Worm (Caenorhabditis elegans) whole organism, young adult: ENCODE measurements around the gene col-128.

Source experiments
- B0019.2 ChIP-seq: fragments of 200-800 bp; sonication (Bioruptor generic); conservative IDR thresholded peaks from 2 replicates; pipeline ENCODE4 v1.3.6; 2022; ENCODE audit warnings: missing genetic modification reagents, missing genetic modification characterization, missing compliant biosample characterization
- B0336.3 ChIP-seq: fragments of 200-800 bp; sonication (Bioruptor generic); IDR thresholded peaks from 2 replicates; pipeline ENCODE4 v1.3.6; 2022; ENCODE audit warnings: missing genetic modification characterization, missing compliant biosample characterization
- C06A6.2 ChIP-seq: fragments of 200-800 bp; sonication (Bioruptor generic); conservative IDR thresholded peaks from 2 replicates; pipeline ENCODE4 v1.3.6; 2022; ENCODE audit warnings: missing genetic modification characterization, missing compliant biosample characterization
- F23B12.7 ChIP-seq: sonication (generic microtip); optimal IDR thresholded peaks from 2 replicates; lab custom pipeline; 2017; ENCODE audit warnings: missing genetic modification characterization, mild to moderate bottlenecking, missing compliant biosample characterization, antibody characterized with exemption, moderate library complexity; ENCODE audit not compliant: insufficient read depth
- F49E8.2 ChIP-seq: sonication (generic microtip); optimal IDR thresholded peaks from 3 replicates; lab custom pipeline; 2017; ENCODE audit warnings: missing genetic modification characterization, mild to moderate bottlenecking, missing compliant biosample characterization, antibody characterized with exemption, moderate library complexity; ENCODE audit not compliant: insufficient read depth
- F52B5.7 ChIP-seq: sonication (generic microtip); optimal IDR thresholded peaks from 2 replicates; lab custom pipeline; 2016; ENCODE audit warnings: mild to moderate bottlenecking, missing genetic modification characterization, missing compliant biosample characterization
- K12H6.12 ChIP-seq: fragments of 200-800 bp; sonication (Bioruptor generic); optimal IDR thresholded peaks from 2 replicates; lab custom pipeline; 2018; ENCODE audit warnings: mild to moderate bottlenecking, missing genetic modification characterization, missing compliant biosample characterization
- Y79H2A.3 ChIP-seq: fragments of 200-800 bp; sonication (Bioruptor generic); conservative IDR thresholded peaks from 2 replicates; pipeline ENCODE4 v1.3.6; 2022; ENCODE audit warnings: missing genetic modification reagents, missing genetic modification characterization, missing compliant biosample characterization
- aptf-2 ChIP-seq: fragments of 200-800 bp; sonication (Bioruptor generic); conservative IDR thresholded peaks from 2 replicates; pipeline ENCODE4 v1.3.6; 2022; ENCODE audit warnings: missing genetic modification reagents, missing genetic modification characterization, missing compliant biosample characterization
- atf-7 ChIP-seq: sonication (generic microtip); optimal IDR thresholded peaks from 2 replicates; lab custom pipeline; 2017; ENCODE audit warnings: mild to moderate bottlenecking, missing genetic modification characterization, missing compliant biosample characterization
- athp-1 ChIP-seq: sonication (generic microtip); optimal IDR thresholded peaks from 2 replicates; lab custom pipeline; 2017; ENCODE audit warnings: mild to moderate bottlenecking, missing genetic modification characterization, missing compliant biosample characterization
- attf-3 ChIP-seq: fragments of 200-800 bp; sonication (Bioruptor generic); conservative IDR thresholded peaks from 2 replicates; pipeline ENCODE4 v1.3.6; 2022; ENCODE audit warnings: missing genetic modification reagents, missing genetic modification characterization, missing compliant biosample characterization
- bed-1 ChIP-seq: fragments of 200-800 bp; sonication (Bioruptor generic); IDR thresholded peaks from 2 replicates; pipeline ENCODE4 v1.3.6; 2022; ENCODE audit warnings: missing genetic modification reagents, missing genetic modification characterization, missing compliant biosample characterization
- ccch-3 ChIP-seq: fragments of 200-800 bp; sonication (Bioruptor generic); optimal IDR thresholded peaks from 2 replicates; lab custom pipeline; 2018; ENCODE audit warnings: mild to moderate bottlenecking, missing genetic modification characterization, missing compliant biosample characterization
- cebp-1 ChIP-seq, 2 experiments: fragments of 200-800 bp in 1 of 2; sonication (Bioruptor generic) in 1 of 2; sonication (generic microtip) in 1 of 2; IDR thresholded peaks in 1 of 2; optimal IDR thresholded peaks in 1 of 2; 2 replicates each; pipeline versions ENCODE4 v1.3.6 to Lab custom; 2017 to 2022; ENCODE audit warnings: missing compliant biosample characterization in 2 of 2, missing genetic modification characterization in 2 of 2, mild to moderate bottlenecking in 1 of 2, missing genetic modification reagents in 1 of 2, moderate library complexity in 1 of 2
- ceh-91 ChIP-seq: fragments of 200-800 bp; sonication (Bioruptor generic); IDR thresholded peaks from 2 replicates; pipeline ENCODE4 v1.3.6; 2022; ENCODE audit warnings: missing genetic modification reagents, missing genetic modification characterization, missing compliant biosample characterization
- dox-1 ChIP-seq: fragments of 200-800 bp; sonication (Bioruptor generic); IDR thresholded peaks from 2 replicates; pipeline ENCODE4 v1.3.6; 2022; ENCODE audit warnings: missing genetic modification reagents, missing genetic modification characterization, missing compliant biosample characterization
- efl-1 ChIP-seq: fragments of 150-350 bp; optimal IDR thresholded peaks from 2 replicates; lab custom pipeline; 2014; ENCODE audit warnings: missing biosample characterization, missing genetic modification reagents, missing genetic modification characterization
- egrh-3 ChIP-seq: fragments of 200-800 bp; sonication (Bioruptor generic); IDR thresholded peaks from 2 replicates; pipeline ENCODE4 v1.3.6; 2022; ENCODE audit warnings: missing genetic modification reagents, missing genetic modification characterization, missing compliant biosample characterization
- gei-17 ChIP-seq: fragments of 200-800 bp; sonication (Bioruptor generic); optimal IDR thresholded peaks from 2 replicates; lab custom pipeline; 2018; ENCODE audit warnings: mild to moderate bottlenecking, missing genetic modification characterization, missing compliant biosample characterization
- hmg-20 ChIP-seq: fragments of 200-800 bp; sonication (Bioruptor generic); IDR thresholded peaks from 2 replicates; pipeline ENCODE4 v1.3.6; 2022; ENCODE audit warnings: missing genetic modification reagents, missing genetic modification characterization, missing compliant biosample characterization
- lag-1 ChIP-seq: fragments of 200-800 bp; sonication (Bioruptor generic); IDR thresholded peaks from 2 replicates; pipeline ENCODE4 v1.3.6; 2022; ENCODE audit warnings: missing genetic modification reagents, missing genetic modification characterization, missing compliant biosample characterization
- lsl-1 ChIP-seq: fragments of 200-800 bp; sonication (Bioruptor generic); optimal IDR thresholded peaks from 2 replicates; lab custom pipeline; 2018; ENCODE audit warnings: mild to moderate bottlenecking, missing genetic modification characterization, moderate library complexity, missing compliant biosample characterization
- madf-6 ChIP-seq: fragments of 200-800 bp; sonication (Bioruptor generic); IDR thresholded peaks from 2 replicates; pipeline ENCODE4 v1.3.6; 2022; ENCODE audit warnings: missing genetic modification reagents, missing genetic modification characterization, missing compliant biosample characterization
- mel-28 ChIP-seq: sonication (generic microtip); optimal IDR thresholded peaks from 2 replicates; lab custom pipeline; 2016; ENCODE audit warnings: borderline replicate concordance, mild to moderate bottlenecking, missing genetic modification characterization, missing compliant biosample characterization
- mxl-1 ChIP-seq: sonication (generic microtip); optimal IDR thresholded peaks from 2 replicates; lab custom pipeline; 2016; ENCODE audit warnings: missing genetic modification characterization, missing compliant biosample characterization
- nfya-2 ChIP-seq: fragments of 200-800 bp; sonication (Bioruptor generic); IDR thresholded peaks from 2 replicates; pipeline ENCODE4 v1.3.6; 2022; ENCODE audit warnings: missing genetic modification reagents, missing genetic modification characterization, missing compliant biosample characterization
- nhr-80 ChIP-seq: sonication (generic microtip); optimal IDR thresholded peaks from 2 replicates; lab custom pipeline; 2016; ENCODE audit warnings: missing genetic modification characterization, missing compliant biosample characterization
- nhr-90 ChIP-seq: sonication (generic microtip); optimal IDR thresholded peaks from 2 replicates; lab custom pipeline; 2016; ENCODE audit warnings: missing genotype, mild to moderate bottlenecking, missing genetic modification characterization, missing compliant biosample characterization
- pbrm-1 ChIP-seq: fragments of 200-800 bp; sonication (Bioruptor generic); IDR thresholded peaks from 2 replicates; pipeline ENCODE4 v1.3.6; 2022; ENCODE audit warnings: missing genetic modification reagents, missing genetic modification characterization, missing compliant biosample characterization
- pha-4 ChIP-seq: fragments of 150-350 bp; sonication (generic microtip); optimal IDR thresholded peaks from 2 replicates; lab custom pipeline; 2014; ENCODE audit warnings: missing biosample characterization, missing genetic modification reagents, missing genetic modification characterization
- rcor-1 ChIP-seq: fragments of 200-800 bp; sonication (Bioruptor generic); IDR thresholded peaks from 2 replicates; pipeline ENCODE4 v1.3.6; 2022; ENCODE audit warnings: missing genetic modification reagents, missing genetic modification characterization, missing compliant biosample characterization
- snpc-1.1 ChIP-seq: sonication (generic microtip); optimal IDR thresholded peaks from 2 replicates; lab custom pipeline; 2017; ENCODE audit warnings: missing genetic modification characterization, mild to moderate bottlenecking, missing compliant biosample characterization, antibody characterized with exemption, moderate library complexity, missing genotype, missing genetic modification reagents; ENCODE audit not compliant: insufficient read depth
- tbx-9 ChIP-seq: sonication (generic microtip); optimal IDR thresholded peaks from 2 replicates; lab custom pipeline; 2016; ENCODE audit warnings: borderline replicate concordance, missing genetic modification characterization, inconsistent platforms, missing compliant biosample characterization
- zfh-2 ChIP-seq: fragments of 200-800 bp; sonication (Bioruptor generic); conservative IDR thresholded peaks from 2 replicates; pipeline ENCODE4 v1.3.6; 2022; ENCODE audit warnings: missing genetic modification reagents, missing genetic modification characterization, missing compliant biosample characterization
- ztf-22 ChIP-seq: fragments of 200-800 bp; sonication (Bioruptor generic); optimal IDR thresholded peaks from 2 replicates; lab custom pipeline; 2018; ENCODE audit warnings: mild to moderate bottlenecking, missing genetic modification characterization, moderate library complexity, missing compliant biosample characterization
- ztf-25 ChIP-seq: fragments of 200-800 bp; sonication (Bioruptor generic); IDR thresholded peaks from 2 replicates; pipeline ENCODE4 v1.3.6; 2022; ENCODE audit warnings: missing genetic modification reagents, missing genetic modification characterization, missing compliant biosample characterization
- ztf-26 ChIP-seq: sonication (generic microtip); optimal IDR thresholded peaks from 2 replicates; lab custom pipeline; 2017; ENCODE audit warnings: missing genetic modification characterization, missing compliant biosample characterization
- ztf-3 ChIP-seq: fragments of 200-800 bp; sonication (Bioruptor generic); optimal IDR thresholded peaks from 2 replicates; lab custom pipeline; 2018; ENCODE audit warnings: mild to moderate bottlenecking, missing genetic modification characterization, missing compliant biosample characterization

Gene col-128

ce11 chrIV:11583906-11584378 is 32.2 kb upstream of the col-128 start, which contains the start of gene F12F6.1 (continued):
- TF ChIP-seq F23B12.7 (tag; lab: Kevin White, UChicago), result no peak
- TF ChIP-seq F52B5.7, result peak; percentile 61
- no peak for TF ChIP-seq C06A6.2
- TF ChIP-seq aptf-2 (GFP tag; lab: Robert Waterston, UW), result no peak
- no peak for TF ChIP-seq gei-17 (GFP tag; lab: Kevin White, UChicago)
- TF ChIP-seq hmg-20, result 0 out of 2 replicates have a peak, but pooled peaks have one; percentile 36
- no peak for TF ChIP-seq pbrm-1 (GFP tag; lab: Robert Waterston, UW)
- no peak for TF ChIP-seq K12H6.12 (tag; lab: Kevin White, UChicago)
- no peak for TF ChIP-seq nhr-90 (tag; lab: Kevin White, UChicago)
- no peak for TF ChIP-seq Y79H2A.3 (GFP tag; lab: Robert Waterston, UW)
- peak; percentile 70 for TF ChIP-seq rcor-1
- TF ChIP-seq lsl-1 (GFP tag; lab: Kevin White, UChicago), result no peak
- TF ChIP-seq zfh-2, result peak; percentile 96
- TF ChIP-seq mxl-1 (tag; lab: Kevin White, UChicago), result no peak
- 0 out of 2 replicates have a peak, but pooled peaks have one; percentile 18 for TF ChIP-seq nfya-2 (GFP tag; lab: Robert Waterston, UW)
- TF ChIP-seq B0019.2 (GFP tag; lab: Robert Waterston, UW), result 0 out of 2 replicates have a peak, but pooled peaks have one; percentile 9
- no peak for TF ChIP-seq ztf-22 (GFP tag; lab: Kevin White, UChicago)
- no peak for TF ChIP-seq tbx-9 (tag; lab: Kevin White, UChicago)
- no peak for TF ChIP-seq lag-1 (GFP tag; lab: Robert Waterston, UW)
- TF ChIP-seq dox-1 (GFP tag; lab: Robert Waterston, UW), result no peak
- TF ChIP-seq ztf-26 (tag; lab: Kevin White, UChicago), result no peak
- no peak for TF ChIP-seq ceh-91 (GFP tag; lab: Robert Waterston, UW)
- no peak for TF ChIP-seq pha-4 (tag; lab: Kevin White, UChicago)
- TF ChIP-seq, all 124 proteins: peak for 17

- TF ChIP-seq athp-1 (tag; lab: Kevin White, UChicago) (no peak), ztf-3 (GFP tag; lab: Kevin White, UChicago) (no peak), nhr-80 (tag; lab: Kevin White, UChicago) (peak; percentile 6), snpc-1.1 (tag; lab: Kevin White, UChicago) (no peak), madf-6 (GFP tag; lab: Robert Waterston, UW) (no peak), mel-28 (tag; lab: Kevin White, UChicago) (no peak), efl-1 (GFP tag; lab: Kevin White, UChicago) (no peak), zfh-2 (peak; percentile 84), egrh-3 (GFP tag; lab: Robert Waterston, UW) (peak; percentile 49; the same call in 1 of the 2 replicates)
Measured at ce11 chrIV:11582450-11583166, 30.8 kb upstream of the col-128 start.

ce11 chrIV:11578492-11578891 is 26.7 kb upstream of the col-128 start, which contains the start of gene rib-1:
Gene rib-1, plus strand, starts transcription at chrIV:11578792.
- TF ChIP-seq bed-1 (GFP tag; lab: Robert Waterston, UW) (no peak), cebp-1 (GFP tag; IDR thresholded peaks at IDR 0.05; lab: Robert Waterston, UW) (no peak), cebp-1 (tag; optimal IDR thresholded peaks at IDR 0.05; lab: Kevin White, UChicago) (no peak), ccch-3 (GFP tag; lab: Kevin White, UChicago) (no peak), aptf-2 (GFP tag; lab: Robert Waterston, UW) (no peak), atf-7 (tag; lab: Kevin White, UChicago) (no peak), B0336.3 (GFP tag; lab: Robert Waterston, UW) (no peak), attf-3 (GFP tag; lab: Robert Waterston, UW) (no peak), ztf-25 (GFP tag; lab: Robert Waterston, UW) (no peak), F49E8.2 (no peak)
